Worm (Caenorhabditis elegans) whole organism, L4/young adult: ENCODE results near the gene B0496.2.

Experiments used
- W03F9.2 ChIP-seq: fragments of 150-350 bp; optimal IDR thresholded peaks from 2 replicates; lab custom pipeline; 2014; ENCODE audit warnings: missing biosample characterization, missing genetic modification characterization
- him-1 ChIP-seq: sonication (generic microtip); optimal IDR thresholded peaks from 2 replicates; lab custom pipeline; 2016; ENCODE audit warnings: missing genotype, missing genetic modification reagents, missing genetic modification characterization, missing compliant biosample characterization

ce11 chrIV:7406690-7407089, 41.0 kb upstream of the B0496.2 start:
- TF ChIP-seq W03F9.2 (tag; lab: Kevin White, UChicago) (no peak), him-1 (tag; lab: Kevin White, UChicago) (no peak)
